Fruit fly (Drosophila melanogaster) whole organism, wandering third instar larva: ENCODE results near the gene Aptx.
A peak's percentile ranks its signal among the peaks of the same experiment; 100 is the strongest.

ENCODE experiments used
- Abd-B ChIP-seq: fragments of >200 bp; optimal IDR thresholded peaks from 2 replicates; lab custom pipeline; 2017; ENCODE audit warnings: missing biosample characterization, missing genetic modification characterization
- CG32264 ChIP-seq: fragments of 200-800 bp; sonication (Bioruptor generic); optimal IDR thresholded peaks from 2 replicates; lab custom pipeline; 2016; ENCODE audit warnings: missing biosample characterization, missing genetic modification characterization
- CG9705 ChIP-seq: fragments of 200-800 bp; sonication (Bioruptor generic); optimal IDR thresholded peaks from 2 replicates; lab custom pipeline; 2018; ENCODE audit warnings: missing biosample characterization, mild to moderate bottlenecking, missing genetic modification characterization
- CrebA ChIP-seq: fragments of 200-800 bp; sonication (Bioruptor generic); optimal IDR thresholded peaks from 2 replicates; lab custom pipeline; 2016; ENCODE audit warnings: missing biosample characterization, mild to moderate bottlenecking, missing genetic modification characterization, borderline replicate concordance
- Dfd ChIP-seq: fragments of >200 bp; optimal IDR thresholded peaks from 2 replicates; lab custom pipeline; 2017; ENCODE audit warnings: missing biosample characterization, missing genetic modification characterization
- Dif ChIP-seq: fragments of 200-275, 200-300 bp; sonication (Bioruptor generic); optimal IDR thresholded peaks from 2 replicates; lab custom pipeline; 2018; ENCODE audit warnings: missing biosample characterization, missing genetic modification characterization; ENCODE audit not compliant: partially characterized antibody
- GATAd ChIP-seq: sonication (Bioruptor generic); optimal IDR thresholded peaks from 2 replicates; lab custom pipeline; 2016; ENCODE audit warnings: missing biosample characterization, missing genetic modification characterization
- HLH106 ChIP-seq: fragments of 200-800 bp; optimal IDR thresholded peaks from 3 replicates; lab custom pipeline; 2019; ENCODE audit warnings: missing biosample characterization, mild to moderate bottlenecking, missing genetic modification characterization, moderate library complexity
- Hnf4 ChIP-seq: fragments of 200-800 bp; sonication (Bioruptor generic); optimal IDR thresholded peaks from 2 replicates; lab custom pipeline; 2016; ENCODE audit warnings: missing biosample characterization, mild to moderate bottlenecking, missing genetic modification characterization
- Hr78 ChIP-seq: fragments of >200 bp; optimal IDR thresholded peaks from 2 replicates; lab custom pipeline; 2017; ENCODE audit warnings: missing biosample characterization, missing genetic modification characterization
- Hr83 ChIP-seq: fragments of 200-300 bp; sonication (Bioruptor generic); optimal IDR thresholded peaks from 2 replicates; lab custom pipeline; 2016; ENCODE audit warnings: missing biosample characterization, mild to moderate bottlenecking, missing genetic modification characterization, moderate library complexity; ENCODE audit not compliant: poor library complexity, severe bottlenecking
- Jra ChIP-seq: sonication (Bioruptor generic); optimal IDR thresholded peaks from 2 replicates; lab custom pipeline; 2016; ENCODE audit warnings: missing biosample characterization, missing genetic modification characterization
- Mio ChIP-seq: sonication (Bioruptor generic); optimal IDR thresholded peaks from 2 replicates; lab custom pipeline; 2016; ENCODE audit warnings: missing biosample characterization, missing genetic modification characterization
- Myc ChIP-seq: fragments of >200 bp; optimal IDR thresholded peaks from 2 replicates; lab custom pipeline; 2017
- OdsH ChIP-seq: fragments of 200-800 bp; sonication (Bioruptor generic); optimal IDR thresholded peaks from 2 replicates; lab custom pipeline; 2016; ENCODE audit warnings: missing biosample characterization, mild to moderate bottlenecking, missing genetic modification characterization
- Sp1 ChIP-seq: fragments of 200-800 bp; sonication (Bioruptor generic); optimal IDR thresholded peaks from 3 replicates; lab custom pipeline; 2019; ENCODE audit warnings: missing biosample characterization, mild to moderate bottlenecking, missing genetic modification characterization, moderate library complexity
- Vsx2 ChIP-seq: fragments of 200-300, 225-300 bp; sonication (Bioruptor generic); optimal IDR thresholded peaks from 2 replicates; lab custom pipeline; 2018; ENCODE audit warnings: missing biosample characterization, missing genetic modification characterization; ENCODE audit not compliant: partially characterized antibody
- br ChIP-seq: fragments of 200-800 bp; sonication (Bioruptor generic); optimal IDR thresholded peaks from 2 replicates; lab custom pipeline; 2016; ENCODE audit warnings: missing biosample characterization, missing genetic modification characterization
- brk ChIP-seq: fragments of 200-800 bp; sonication (Bioruptor generic); optimal IDR thresholded peaks from 2 replicates; lab custom pipeline; 2016; ENCODE audit warnings: missing biosample characterization, mild to moderate bottlenecking, missing genetic modification characterization
- dl ChIP-seq, 2 experiments: fragments of 175-275, 200-275 bp in 1 of 2; fragments of 200-275 bp in 1 of 2; sonication (Bioruptor generic); optimal IDR thresholded peaks; lab custom pipeline; 2018; ENCODE audit warnings: mild to moderate bottlenecking in 2 of 2, missing biosample characterization in 2 of 2, missing genetic modification characterization in 2 of 2, moderate library complexity in 2 of 2; ENCODE audit not compliant: partially characterized antibody in 2 of 2, insufficient read depth in 1 of 2
- dmrt93B ChIP-seq: fragments of 200-800 bp; sonication (Bioruptor generic); optimal IDR thresholded peaks from 2 replicates; lab custom pipeline; 2018; ENCODE audit warnings: missing biosample characterization, mild to moderate bottlenecking, missing genetic modification characterization
- dsf ChIP-seq: sonication (Bioruptor generic); optimal IDR thresholded peaks from 2 replicates; lab custom pipeline; 2016; ENCODE audit warnings: missing biosample characterization, missing genetic modification characterization, borderline replicate concordance
- ey ChIP-seq: fragments of 200-800 bp; sonication (Bioruptor generic); optimal IDR thresholded peaks from 2 replicates; lab custom pipeline; 2016; ENCODE audit warnings: missing biosample characterization, missing genetic modification characterization
- foxo ChIP-seq, 2 experiments: fragments of 200-800 bp; sonication (Bioruptor generic); optimal IDR thresholded peaks; 2 replicates in 1 of 2; 3 replicates in 1 of 2; lab custom pipeline; 2016 to 2017; ENCODE audit warnings: missing biosample characterization in 2 of 2, missing genetic modification characterization in 2 of 2
- fru ChIP-seq: fragments of 200-800 bp; sonication (Bioruptor generic); optimal IDR thresholded peaks from 3 replicates; lab custom pipeline; 2016; ENCODE audit warnings: missing biosample characterization, mild to moderate bottlenecking, missing genetic modification characterization
- h ChIP-seq: fragments of 200-800 bp; sonication (Bioruptor generic); optimal IDR thresholded peaks from 3 replicates; lab custom pipeline; 2016; ENCODE audit warnings: missing biosample characterization, mild to moderate bottlenecking, missing genetic modification characterization
- jim ChIP-seq: fragments of 175-275, 200-325 bp; sonication (Bioruptor generic); optimal IDR thresholded peaks from 2 replicates; lab custom pipeline; 2016; ENCODE audit warnings: missing biosample characterization, mild to moderate bottlenecking, missing genetic modification characterization
- lola ChIP-seq: fragments of >200 bp; optimal IDR thresholded peaks from 2 replicates; lab custom pipeline; 2017; ENCODE audit warnings: missing biosample characterization, missing genetic modification characterization
- pan ChIP-seq: fragments of >200 bp; optimal IDR thresholded peaks from 2 replicates; lab custom pipeline; 2017
- psq ChIP-seq: fragments of 200-800 bp; sonication (Bioruptor generic); optimal IDR thresholded peaks from 3 replicates; lab custom pipeline; 2017; ENCODE audit warnings: missing biosample characterization, mild to moderate bottlenecking, missing genetic modification characterization, moderate library complexity
- sage ChIP-seq: fragments of 200-800 bp; sonication (Bioruptor generic); optimal IDR thresholded peaks from 2 replicates; lab custom pipeline; 2016; ENCODE audit warnings: missing biosample characterization, mild to moderate bottlenecking, missing genetic modification characterization
- sv ChIP-seq: fragments of 200-800 bp; sonication (Bioruptor generic); optimal IDR thresholded peaks from 3 replicates; lab custom pipeline; 2016; ENCODE audit warnings: missing biosample characterization, missing genetic modification characterization
- tai ChIP-seq: sonication (Bioruptor generic); optimal IDR thresholded peaks from 2 replicates; lab custom pipeline; 2016; ENCODE audit warnings: missing biosample characterization, missing genetic modification characterization
- usp ChIP-seq: fragments of >200 bp; optimal IDR thresholded peaks from 2 replicates; lab custom pipeline; 2017; ENCODE audit warnings: missing biosample characterization, missing genetic modification characterization
- woc ChIP-seq: sonication (Bioruptor generic); optimal IDR thresholded peaks from 2 replicates; lab custom pipeline; 2016; ENCODE audit warnings: missing biosample characterization, mild to moderate bottlenecking, missing genetic modification characterization

Gene Aptx

dm6 chr3R:19362879-19363278 is 40.4 kb upstream of the Aptx start:
- TF ChIP-seq dsf (no peak), foxo (GFP tag; optimal IDR thresholded peaks at IDR 0.05; lab: Kevin White, UChicago) (peak in 1 of 2 experiments; percentile 29)

dm6 chr3R:19369060-19369459 is 34.2 kb upstream of the Aptx start:
- TF ChIP-seq HLH106 (no peak), sv (GFP tag; lab: Kevin White, UChicago) (no peak), Abd-B (no peak), lola (GFP tag; lab: Kevin White, UChicago) (no peak), woc (GFP tag; lab: Kevin White, UChicago) (no peak), Mio (GFP tag; lab: Kevin White, UChicago) (no peak), GATAd (no peak), Sp1 (GFP tag; lab: Kevin White, UChicago) (no peak), pan (no peak), tai (no peak), br (GFP tag; lab: Kevin White, UChicago) (no peak), fru (GFP tag; lab: Kevin White, UChicago) (no peak), Jra (no peak), dsf (no peak), Hr78 (GFP tag; lab: Kevin White, UChicago) (no peak), sage (no peak), Myc (lab: Kevin White, UChicago) (no peak), Dfd (no peak), CrebA (no peak)

dm6 chr3R:19370693-19371092 is 32.6 kb upstream of the Aptx start:
- TF ChIP-seq jim (GFP tag; lab: Kevin White, UChicago): no peak
- TF ChIP-seq Dif (GFP tag; lab: Kevin White, UChicago): no peak
- no peak for TF ChIP-seq OdsH
- TF ChIP-seq psq (GFP tag; lab: Kevin White, UChicago): no peak
- no peak for TF ChIP-seq brk
- no peak for TF ChIP-seq dl (GFP tag; optimal IDR thresholded peaks at IDR 0.05; lab: Kevin White, UChicago; ENCODE audit: insufficient read depth in 1 of 2, partially characterized antibody in 2 of 2)
- no peak for TF ChIP-seq dsf
- no peak for TF ChIP-seq CG32264 (GFP tag; lab: Kevin White, UChicago)
- TF ChIP-seq ey (GFP tag; lab: Kevin White, UChicago): no peak
- TF ChIP-seq CrebA: no peak
- TF ChIP-seq, all 38 proteins: peak for 0

dm6 chr3R:19374689-19375088 is 28.6 kb upstream of the Aptx start, which contains the start of gene CG3581:
Gene CG3581 (minus strand): TSS chr3R:19374789.
- TF ChIP-seq CG9705 (no peak), Hnf4 (GFP tag; lab: Kevin White, UChicago) (no peak), Dfd (no peak), sv (GFP tag; lab: Kevin White, UChicago) (no peak), psq (GFP tag; lab: Kevin White, UChicago) (no peak), Abd-B (no peak), h (no peak), CG32264 (GFP tag; lab: Kevin White, UChicago) (no peak), HLH106 (no peak), Sp1 (GFP tag; lab: Kevin White, UChicago) (no peak)
- TF ChIP-seq, all 38 proteins: peak for 0

DNA sequence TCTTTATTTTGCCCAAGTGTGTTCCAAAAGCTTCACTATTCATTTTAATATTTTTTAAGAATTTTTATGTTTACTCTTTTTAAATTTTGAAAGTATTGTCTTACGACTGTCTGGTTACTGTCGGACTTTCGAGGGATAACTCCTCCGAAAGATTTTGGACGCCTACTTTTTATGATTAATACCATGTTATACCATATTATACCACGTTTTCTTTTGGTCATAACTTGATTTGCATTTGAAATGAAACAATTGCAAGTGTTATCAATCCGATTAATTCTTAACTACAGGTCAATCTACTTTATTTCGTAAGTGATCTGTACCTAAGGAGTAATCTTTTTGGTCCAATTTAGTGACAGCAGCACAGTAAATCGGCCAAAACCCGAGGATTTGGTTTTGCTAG is 27.3 kb upstream of the Aptx start, which contains the start of gene CG31404:
Gene CG31404 (minus strand): TSS at position 101 of the 400 bp plus-strand sequence.
- TF ChIP-seq ey (GFP tag; lab: Kevin White, UChicago): no peak
- no peak for TF ChIP-seq Vsx2 (GFP tag; lab: Kevin White, UChicago)
- no peak for TF ChIP-seq Hnf4 (GFP tag; lab: Kevin White, UChicago)
- no peak for TF ChIP-seq CrebA
- no peak for TF ChIP-seq Abd-B
- no peak for TF ChIP-seq Hr83 (GFP tag; lab: Kevin White, UChicago)
- no peak for TF ChIP-seq h
- no peak for TF ChIP-seq dl (GFP tag; optimal IDR thresholded peaks at IDR 0.05; lab: Kevin White, UChicago; ENCODE audit: insufficient read depth in 1 of 2, partially characterized antibody in 2 of 2)
- TF ChIP-seq br (GFP tag; lab: Kevin White, UChicago): no peak
- no peak for TF ChIP-seq CG9705
- TF ChIP-seq usp (GFP tag; lab: Kevin White, UChicago): no peak
- no peak for TF ChIP-seq woc (GFP tag; lab: Kevin White, UChicago)
- TF ChIP-seq sv (GFP tag; lab: Kevin White, UChicago): no peak
- no peak for TF ChIP-seq GATAd
- TF ChIP-seq dmrt93B (GFP tag; lab: Kevin White, UChicago): no peak
- TF ChIP-seq Hr78 (GFP tag; lab: Kevin White, UChicago): no peak
- no peak for TF ChIP-seq Myc (lab: Kevin White, UChicago)
- TF ChIP-seq, all 38 proteins: peak for 0
